Fruit fly (Drosophila melanogaster): ENCODE data around the gene U4-U6-60K.

U4-U6-60K gene

dm6 chr3L:17532898-17533700, 19.4 kb upstream of the U4-U6-60K start (continued):
- peak; percentile 41 for TF ChIP-seq Chrac-16 (GFP tag; optimal IDR thresholded peaks at IDR 0.05)
- 0 out of 3 replicates have a peak, but pooled peaks have one; percentile 11 for TF ChIP-seq vnd (GFP tag; IDR thresholded peaks at IDR 0.05; ENCODE audit: partially characterized antibody)
- TF ChIP-seq zf30C (GFP tag; optimal IDR thresholded peaks at IDR 0.05): no peak
- TF ChIP-seq Dp (GFP tag; optimal IDR thresholded peaks at IDR 0.05): peak; percentile 42
- peak; percentile 22 for TF ChIP-seq CG17359 (tag; optimal IDR thresholded peaks at IDR 0.05)
- TF ChIP-seq CG16863 (GFP tag; optimal IDR thresholded peaks at IDR 0.05): peak; percentile 37
- TF ChIP-seq Bdp1 (GFP tag; optimal IDR thresholded peaks at IDR 0.05): no peak
- TF ChIP-seq esg (GFP tag; conservative IDR thresholded peaks at IDR 0.05): peak; percentile 18; the same call in 1 of the 2 replicates
- peak; percentile 52 for TF ChIP-seq tna (GFP tag; IDR thresholded peaks at IDR 0.05; ENCODE audit: partially characterized antibody)
- peak; percentile 80 for TF ChIP-seq pzg (GFP tag; optimal IDR thresholded peaks at IDR 0.05)
- peak; percentile 31 for TF ChIP-seq dmrt99B (tag; optimal IDR thresholded peaks at IDR 0.05)
- no peak; the same call in 2 of the 3 replicates for TF ChIP-seq CG14050 (GFP tag; IDR thresholded peaks at IDR 0.05)
- TF ChIP-seq lmd (GFP tag; IDR thresholded peaks at IDR 0.05): peak; percentile 42; the same call in 1 of the 2 replicates
- peak; percentile 81 for TF ChIP-seq lab (GFP tag; optimal IDR thresholded peaks at IDR 0.05)
- TF ChIP-seq CG12155 (GFP tag; optimal IDR thresholded peaks at IDR 0.05): peak; percentile 37
- TF ChIP-seq CG8388 (GFP tag; optimal IDR thresholded peaks at IDR 0.05): peak; percentile 31
- no peak for TF ChIP-seq CG10274 (GFP tag; optimal IDR thresholded peaks at IDR 0.05)
- peak; percentile 86 for TF ChIP-seq HmgZ (tag; optimal IDR thresholded peaks at IDR 0.05)
- peak; percentile 42 for TF ChIP-seq CG7556 (GFP tag; optimal IDR thresholded peaks at IDR 0.05)
- peak; percentile 79; the same call in 1 of the 3 replicates for TF ChIP-seq CG34422 (GFP tag; IDR thresholded peaks at IDR 0.05)
- TF ChIP-seq ems (GFP tag; optimal IDR thresholded peaks at IDR 0.05): peak; percentile 58
- peak; percentile 48; the same call in 1 of the 2 replicates for TF ChIP-seq CG32532 (GFP tag; IDR thresholded peaks at IDR 0.05)
- TF ChIP-seq NFAT (GFP tag; IDR thresholded peaks at IDR 0.05): peak; percentile 61; the same call in 1 of the 2 replicates
- TF ChIP-seq Dref (GFP tag; IDR thresholded peaks at IDR 0.05): no peak; the same call in 1 of the 2 replicates
- TF ChIP-seq zfh1 (GFP tag; IDR thresholded peaks at IDR 0.05): peak; percentile 40; the same call in 2 of the 3 replicates
- TF ChIP-seq CG7928 (GFP tag; optimal IDR thresholded peaks at IDR 0.05): peak; percentile 85
- peak; percentile 48; the same call in 2 of the 3 replicates for TF ChIP-seq CG17361 (GFP tag; IDR thresholded peaks at IDR 0.05)
- peak; percentile 31 for TF ChIP-seq BEAF-32 (GFP tag; optimal IDR thresholded peaks at IDR 0.05)
- TF ChIP-seq unc-4 (GFP tag; IDR thresholded peaks at IDR 0.05; ENCODE audit: partially characterized antibody): 0 out of 2 replicates have a peak, but pooled peaks have one; percentile 25
- TF ChIP-seq CG4282 (GFP tag; optimal IDR thresholded peaks at IDR 0.05): no peak
- no peak for TF ChIP-seq stc (GFP tag; IDR thresholded peaks at IDR 0.05)
- TF ChIP-seq Opbp (GFP tag; IDR thresholded peaks at IDR 0.05; ENCODE audit: partially characterized antibody): peak; percentile 71; the same call in 2 of the 3 replicates
- peak; percentile 44 for TF ChIP-seq Xbp1 (GFP tag; optimal IDR thresholded peaks at IDR 0.05)
- TF ChIP-seq CG6854 (GFP tag; optimal IDR thresholded peaks at IDR 0.05): peak; percentile 62
- peak; percentile 24 for TF ChIP-seq Dip3 (GFP tag; optimal IDR thresholded peaks at IDR 0.05)
- peak in 1 of 2 experiments; percentile 83 for TF ChIP-seq eve (GFP tag; optimal IDR thresholded peaks at IDR 0.05)
- no peak for TF ChIP-seq ase (GFP tag; IDR thresholded peaks at IDR 0.05)
- TF ChIP-seq Hey (tag; optimal IDR thresholded peaks at IDR 0.05): peak; percentile 46
- TF ChIP-seq CG6689 (GFP tag; IDR thresholded peaks at IDR 0.05): peak; percentile 44
- peak; percentile 67 for TF ChIP-seq corto (GFP tag; optimal IDR thresholded peaks at IDR 0.05)
- 0 out of 2 replicates have a peak, but pooled peaks have one; percentile 13 for TF ChIP-seq ato (GFP tag; IDR thresholded peaks at IDR 0.05; ENCODE audit: partially characterized antibody)
- TF ChIP-seq Ssrp (tag; optimal IDR thresholded peaks at IDR 0.05): peak; percentile 5
- TF ChIP-seq CG13296 (GFP tag; optimal IDR thresholded peaks at IDR 0.05): peak; percentile 33
- TF ChIP-seq sd (tag; optimal IDR thresholded peaks at IDR 0.05): peak; percentile 57
- TF ChIP-seq stwl (tag; optimal IDR thresholded peaks at IDR 0.05): peak; percentile 52
- TF ChIP-seq CG10147 (GFP tag; optimal IDR thresholded peaks at IDR 0.05): peak; percentile 20
- peak; percentile 25 for TF ChIP-seq CG1603 (tag; optimal IDR thresholded peaks at IDR 0.05)
